Worm (Caenorhabditis elegans): ENCODE data around the gene ztf-16.

DNA sequence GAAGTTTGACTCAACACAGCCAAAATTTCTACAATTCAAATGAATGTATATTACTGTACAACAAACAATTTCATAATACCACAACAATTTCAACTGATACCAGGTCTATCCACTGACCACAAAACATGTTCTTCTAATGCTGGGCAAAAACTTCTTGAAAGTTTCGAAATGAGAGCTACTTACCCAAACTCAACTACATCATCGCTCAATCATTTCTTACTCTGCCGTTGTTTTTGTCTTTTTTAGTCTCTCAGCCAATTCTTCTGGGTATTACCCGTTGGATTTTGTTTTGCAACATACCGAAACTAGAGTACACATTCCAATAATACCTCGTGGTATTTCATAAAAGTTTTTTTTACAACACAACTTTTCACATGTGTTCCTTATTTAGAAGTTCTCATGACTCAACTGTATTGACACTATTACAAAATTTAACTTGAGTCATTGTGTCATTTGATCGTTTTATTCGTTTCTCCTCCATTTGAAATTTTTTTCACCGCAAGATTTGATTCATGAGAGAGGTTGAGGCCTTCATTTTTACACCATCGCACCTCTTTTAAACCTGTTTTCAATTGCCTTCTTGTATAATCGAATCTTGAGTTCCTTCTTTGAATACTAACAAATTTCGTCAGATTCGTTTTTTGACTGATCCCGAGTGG, 28.1 kb downstream of the ztf-16 start, which contains the start of gene F43C9.2:
- no peak for TF ChIP-seq fkh-10 (GFP tag; optimal IDR thresholded peaks at IDR 0.05)
- TF ChIP-seq ama-1 (optimal IDR thresholded peaks at IDR 0.05): no peak
- no peak for TF ChIP-seq nhr-77 (tag; optimal IDR thresholded peaks at IDR 0.05)
- TF ChIP-seq nhr-76 (tag; optimal IDR thresholded peaks at IDR 0.05): no peak
- TF ChIP-seq hpl-2 (GFP tag; optimal IDR thresholded peaks at IDR 0.05): no peak
- no peak for TF ChIP-seq fos-1 (tag; optimal IDR thresholded peaks at IDR 0.05)
- TF ChIP-seq lin-15B (tag; optimal IDR thresholded peaks at IDR 0.05): no peak
- no peak for TF ChIP-seq lir-3 (tag; optimal IDR thresholded peaks at IDR 0.05; ENCODE audit: poor library complexity)
- no peak for TF ChIP-seq unc-30 (tag; optimal IDR thresholded peaks at IDR 0.05)
- TF ChIP-seq lin-39 (tag; optimal IDR thresholded peaks at IDR 0.05): no peak
- no peak for TF ChIP-seq vab-15 (tag; optimal IDR thresholded peaks at IDR 0.05)
- TF ChIP-seq unc-130 (tag; optimal IDR thresholded peaks at IDR 0.05): no peak

Data from whole organism, L1 larva.